Fruit fly (Drosophila melanogaster) whole organism, pupa: ENCODE data around the gene CG14933.

Experiments
- CG14655 ChIP-seq: fragments of 200-800 bp; sonication (Bioruptor generic); optimal IDR thresholded peaks from 3 replicates; lab custom pipeline; 2017; ENCODE audit warnings: mild to moderate bottlenecking, missing biosample characterization, missing genetic modification reagents, missing genetic modification characterization
- CG4496 ChIP-seq: fragments of 200-800 bp; sonication (Bioruptor generic); IDR thresholded peaks from 3 replicates; pipeline ENCODE4 v1.3.6; 2022; ENCODE audit warnings: missing biosample characterization, missing genetic modification characterization
- CG8301 ChIP-seq: fragments of 200-800 bp; sonication (Bioruptor generic); optimal IDR thresholded peaks from 2 replicates; lab custom pipeline; 2018; ENCODE audit warnings: missing biosample characterization, mild to moderate bottlenecking, missing genetic modification characterization
- D1 ChIP-seq: fragments of 200-800 bp; sonication (Bioruptor generic); optimal IDR thresholded peaks from 2 replicates; lab custom pipeline; 2018; ENCODE audit warnings: missing biosample characterization, mild to moderate bottlenecking, missing genetic modification characterization, moderate library complexity
- rn ChIP-seq: fragments of 200-800 bp; sonication (Bioruptor generic); IDR thresholded peaks from 2 replicates; pipeline ENCODE4 v1.3.6; 2022; ENCODE audit warnings: missing biosample characterization, missing genetic modification characterization

- 0 out of 3 replicates have a peak, but pooled peaks have one; percentile 9 for TF ChIP-seq CG4496
- TF ChIP-seq D1: no peak
- TF ChIP-seq CG8301 (tag; lab: Kevin White, UChicago): no peak
- no peak for TF ChIP-seq CG14655 (GFP tag; lab: Kevin White, UChicago)
- no peak for TF ChIP-seq rn (GFP tag; lab: Robert Waterston, UW)
Observed at dm6 chr2L:11849658-11850057, 7.0 kb downstream of the CG14933 start, which contains the start of gene Mal-B2.
